Worm (Caenorhabditis elegans): ENCODE results near the gene unc-115.

Gene unc-115

ce11 chrX:10158716-10159115 is 12.0 kb downstream of the unc-115 start, which contains the start of gene erd-2.1 (continued):
- TF ChIP-seq R02D3.7 (tag; optimal IDR thresholded peaks at IDR 0.05) = no peak
- TF ChIP-seq zag-1 (tag; optimal IDR thresholded peaks at IDR 0.05) = no peak
- TF ChIP-seq lin-39 (tag; optimal IDR thresholded peaks at IDR 0.05) = peak; percentile 75
- no peak for TF ChIP-seq elt-3 (tag; optimal IDR thresholded peaks at IDR 0.05)
- no peak for TF ChIP-seq unc-62 (GFP tag; optimal IDR thresholded peaks at IDR 0.05)
- no peak for TF ChIP-seq nhr-11 (tag; optimal IDR thresholded peaks at IDR 0.05)
- TF ChIP-seq pqm-1 (tag; optimal IDR thresholded peaks at IDR 0.05) = peak; percentile 35
- no peak for TF ChIP-seq ceh-82 (tag; optimal IDR thresholded peaks at IDR 0.05)
- peak; percentile 40 for TF ChIP-seq ceh-28 (tag; optimal IDR thresholded peaks at IDR 0.05)
- TF ChIP-seq eor-1 (tag; optimal IDR thresholded peaks at IDR 0.05) = no peak
- TF ChIP-seq ama-1 (optimal IDR thresholded peaks at IDR 0.05) = peak; percentile 69
- TF ChIP-seq ztf-11 (tag; optimal IDR thresholded peaks at IDR 0.05) = no peak
- no peak for TF ChIP-seq nhr-76 (tag; optimal IDR thresholded peaks at IDR 0.05)
- no peak for TF ChIP-seq mdl-1 (tag; optimal IDR thresholded peaks at IDR 0.05)
- no peak for TF ChIP-seq nhr-67 (tag; optimal IDR thresholded peaks at IDR 0.05)
- no peak for TF ChIP-seq sea-2 (GFP tag; optimal IDR thresholded peaks at IDR 0.05)
- no peak for TF ChIP-seq jun-1 (tag; optimal IDR thresholded peaks at IDR 0.05)
- peak; percentile 57 for TF ChIP-seq lin-15B (tag; optimal IDR thresholded peaks at IDR 0.05)
- TF ChIP-seq egl-27 (tag; optimal IDR thresholded peaks at IDR 0.05) = no peak
- TF ChIP-seq nhr-77 (tag; optimal IDR thresholded peaks at IDR 0.05) = no peak
- TF ChIP-seq nhr-237 (tag; optimal IDR thresholded peaks at IDR 0.05) = no peak
- no peak for TF ChIP-seq daf-12 (tag; optimal IDR thresholded peaks at IDR 0.05)

- no peak for TF ChIP-seq nhr-25 (tag; optimal IDR thresholded peaks at IDR 0.05)
- TF ChIP-seq eor-1 (tag; optimal IDR thresholded peaks at IDR 0.05) = no peak
- TF ChIP-seq nhr-77 (tag; optimal IDR thresholded peaks at IDR 0.05) = no peak
- TF ChIP-seq sea-2 (GFP tag; optimal IDR thresholded peaks at IDR 0.05) = no peak
- TF ChIP-seq jun-1 (tag; optimal IDR thresholded peaks at IDR 0.05) = no peak
- no peak for TF ChIP-seq ama-1 (optimal IDR thresholded peaks at IDR 0.05)
- no peak for TF ChIP-seq ceh-16 (tag; optimal IDR thresholded peaks at IDR 0.05)
- TF ChIP-seq egl-5 (tag; optimal IDR thresholded peaks at IDR 0.05) = peak; percentile 57
- TF ChIP-seq hmg-11 (tag; optimal IDR thresholded peaks at IDR 0.05) = no peak
- TF ChIP-seq nhr-12 (tag; optimal IDR thresholded peaks at IDR 0.05) = no peak
- peak; percentile 26 for TF ChIP-seq lin-39 (tag; optimal IDR thresholded peaks at IDR 0.05)
- TF ChIP-seq nfya-1 (tag; optimal IDR thresholded peaks at IDR 0.05; ENCODE audit: insufficient read depth) = peak; percentile 10
Measured at ce11 chrX:10160097-10160677, 13.5 kb downstream of the unc-115 start, which contains the start of gene F09B9.4. TSS of gene F09B9.4 (plus strand) at chrX:10160627.

- no peak for TF ChIP-seq nhr-25 (tag; optimal IDR thresholded peaks at IDR 0.05)
- peak; percentile 73 for TF ChIP-seq fkh-10 (GFP tag; optimal IDR thresholded peaks at IDR 0.05)
Measured at ce11 chrX:10162476-10162875, 15.8 kb downstream of the unc-115 start.

- TF ChIP-seq hmg-11 (tag; optimal IDR thresholded peaks at IDR 0.05) = no peak
- TF ChIP-seq mml-1 (tag; optimal IDR thresholded peaks at IDR 0.05) = no peak
- TF ChIP-seq nhr-11 (tag; optimal IDR thresholded peaks at IDR 0.05) = no peak
- TF ChIP-seq nhr-23 (tag; optimal IDR thresholded peaks at IDR 0.05) = no peak
- no peak for TF ChIP-seq aly-2 (tag; optimal IDR thresholded peaks at IDR 0.05)
- TF ChIP-seq ceh-28 (tag; optimal IDR thresholded peaks at IDR 0.05) = no peak
- TF ChIP-seq egl-27 (tag; optimal IDR thresholded peaks at IDR 0.05) = no peak
- TF ChIP-seq pqm-1 (tag; optimal IDR thresholded peaks at IDR 0.05) = no peak
- no peak for TF ChIP-seq nhr-12 (tag; optimal IDR thresholded peaks at IDR 0.05)
Measured at ce11 chrX:10163212-10163611, 16.5 kb downstream of the unc-115 start.

- TF ChIP-seq nhr-25 (tag; optimal IDR thresholded peaks at IDR 0.05) (no peak), daf-12 (tag; optimal IDR thresholded peaks at IDR 0.05) (no peak), aly-2 (tag; optimal IDR thresholded peaks at IDR 0.05) (no peak), elt-2 (tag; optimal IDR thresholded peaks at IDR 0.05) (no peak), ceh-9 (tag; optimal IDR thresholded peaks at IDR 0.05) (no peak), nfya-1 (tag; optimal IDR thresholded peaks at IDR 0.05; ENCODE audit: insufficient read depth) (no peak), zag-1 (tag; optimal IDR thresholded peaks at IDR 0.05) (no peak)
Measured at ce11 chrX:10167005-10167404, 20.3 kb downstream of the unc-115 start, which contains the start of gene rnp-9. TSS of gene rnp-9 (plus strand) at chrX:10167305.

Data from whole organism, L3 larva.